Worm (Caenorhabditis elegans) whole organism, L1 larva: ENCODE data around the gene rpn-1.

Source experiments
- C34B4.2 ChIP-seq: sonication (generic microtip); optimal IDR thresholded peaks from 2 replicates; lab custom pipeline; 2017; ENCODE audit warnings: mild to moderate bottlenecking, missing genetic modification characterization, missing compliant biosample characterization
- lir-3 ChIP-seq: sonication (generic microtip); optimal IDR thresholded peaks from 2 replicates; lab custom pipeline; 2016; ENCODE audit warnings: mild to moderate bottlenecking, missing genetic modification characterization, moderate library complexity, missing compliant biosample characterization; ENCODE audit not compliant: poor library complexity
- snu-23 ChIP-seq: sonication (generic microtip); optimal IDR thresholded peaks from 2 replicates; lab custom pipeline; 2016; ENCODE audit warnings: missing genetic modification characterization, missing compliant biosample characterization
- zag-1 ChIP-seq: fragments of 150-350 bp; optimal IDR thresholded peaks from 2 replicates; lab custom pipeline; 2014; ENCODE audit warnings: missing biosample characterization, missing genetic modification characterization

DNA sequence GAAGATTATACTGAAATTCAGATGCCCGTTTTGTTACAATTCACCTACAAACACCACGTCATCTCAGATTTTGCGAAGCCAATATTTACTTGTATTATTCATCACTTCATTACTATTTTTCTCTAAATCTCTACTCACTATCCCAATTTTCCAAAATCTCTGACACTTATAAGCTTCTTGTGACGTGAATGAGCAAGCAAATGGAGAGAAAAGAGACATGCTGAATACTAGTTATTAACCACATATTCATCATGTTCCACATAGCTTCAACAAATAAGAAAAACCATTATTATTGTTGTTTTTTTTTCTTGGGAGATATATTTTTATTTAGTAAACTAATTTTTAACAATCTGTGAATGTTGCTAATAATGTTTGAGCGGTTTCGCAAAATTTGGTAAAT lies 41.5 kb upstream of the rpn-1 start:
- TF ChIP-seq snu-23 (GFP tag; lab: Kevin White, UChicago) (no peak), C34B4.2 (tag; lab: Kevin White, UChicago) (no peak), zag-1 (tag; lab: Kevin White, UChicago) (no peak), lir-3 (tag; lab: Kevin White, UChicago) (no peak)
